Fruit fly (Drosophila melanogaster) whole organism, embryonic: ENCODE data around the gene CG31131.

ENCODE experiments used
- CG11560 ChIP-seq: fragments of 200-800 bp; sonication (Bioruptor generic); IDR thresholded peaks from 3 replicates; pipeline ENCODE4 v1.3.6; 2022; ENCODE audit warnings: missing biosample characterization, missing genetic modification characterization
- CG12236 ChIP-seq: fragments of 200-800 bp; sonication (Bioruptor generic); optimal IDR thresholded peaks from 2 replicates; lab custom pipeline; 2016; ENCODE audit warnings: missing biosample characterization, missing genetic modification characterization
- CG15073 ChIP-seq: fragments of 200-800 bp; sonication (Bioruptor generic); optimal IDR thresholded peaks from 2 replicates; lab custom pipeline; 2016; ENCODE audit warnings: missing biosample characterization, missing genetic modification characterization
- CG2712 ChIP-seq: fragments of 200-800 bp; optimal IDR thresholded peaks from 3 replicates; lab custom pipeline; 2019; ENCODE audit warnings: missing biosample characterization, mild to moderate bottlenecking, missing genetic modification characterization, moderate library complexity
- CG4854 ChIP-seq: fragments of 200-800 bp; sonication (Bioruptor generic); optimal IDR thresholded peaks from 2 replicates; lab custom pipeline; 2016; ENCODE audit warnings: missing biosample characterization, missing genetic modification characterization, inconsistent platforms
- CG8944 ChIP-seq: fragments of 200-800 bp; sonication (Bioruptor generic); optimal IDR thresholded peaks from 3 replicates; lab custom pipeline; 2016; ENCODE audit warnings: missing biosample characterization, missing genetic modification characterization
- Sox100B ChIP-seq: fragments of 200-800 bp; sonication (Bioruptor generic); optimal IDR thresholded peaks from 3 replicates; lab custom pipeline; 2018; ENCODE audit warnings: missing biosample characterization, mild to moderate bottlenecking, missing genetic modification characterization
- lilli ChIP-seq: fragments of 200-800 bp; sonication (Bioruptor generic); optimal IDR thresholded peaks from 3 replicates; lab custom pipeline; 2016; ENCODE audit warnings: missing biosample characterization, missing genetic modification characterization
- zen2 ChIP-seq: fragments of 200-800 bp; sonication (Bioruptor generic); IDR thresholded peaks from 3 replicates; pipeline ENCODE4 v1.3.6; 2022; ENCODE audit warnings: missing biosample characterization, missing genetic modification characterization; ENCODE audit not compliant: partially characterized antibody

DNA sequence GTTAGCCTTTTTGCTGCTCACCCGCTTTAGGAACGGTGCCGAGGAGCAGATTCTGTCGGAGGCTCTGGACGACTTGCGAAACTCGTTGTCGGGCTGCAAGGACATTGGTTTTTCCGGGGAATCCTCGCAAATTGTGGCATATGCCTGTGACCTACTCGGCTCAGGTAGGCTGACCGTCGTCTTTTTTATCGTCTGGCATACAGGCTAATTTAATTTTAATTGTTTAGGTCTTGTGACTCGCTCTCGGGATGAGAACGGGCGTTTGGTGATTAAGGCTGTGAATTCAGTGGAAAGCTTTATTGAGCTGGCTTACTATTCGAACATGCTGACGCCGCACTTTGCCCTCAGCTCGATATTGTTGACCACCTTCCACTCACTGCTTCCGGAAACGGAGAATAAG, 31.6 kb downstream of the CG31131 start:
- TF ChIP-seq CG8944 (GFP tag; lab: Kevin White, UChicago), result no peak
- TF ChIP-seq zen2 (GFP tag; lab: Robert Waterston, UW), result no peak
- no peak for TF ChIP-seq CG11560 (tag; lab: Robert Waterston, UW)
- no peak for TF ChIP-seq CG2712 (tag; lab: Kevin White, UChicago)
- TF ChIP-seq CG12236 (GFP tag; lab: Kevin White, UChicago), result no peak
- no peak for TF ChIP-seq lilli (GFP tag; lab: Kevin White, UChicago)
- TF ChIP-seq CG15073 (GFP tag; lab: Kevin White, UChicago), result no peak
- TF ChIP-seq Sox100B (GFP tag; lab: Kevin White, UChicago), result no peak
- TF ChIP-seq CG4854 (GFP tag; lab: Kevin White, UChicago), result no peak
